Worm (Caenorhabditis elegans) whole organism, L4 larva: ENCODE data around the gene F38B6.2.

Source experiments
- D1046.2 ChIP-seq: fragments of 200-800 bp; sonication (Bioruptor generic); IDR thresholded peaks from 2 replicates; pipeline ENCODE4 v1.3.6; 2022; ENCODE audit warnings: missing genetic modification characterization, missing compliant biosample characterization
- T20F7.1 ChIP-seq: fragments of 200-800 bp; sonication (Bioruptor generic); optimal IDR thresholded peaks from 2 replicates; lab custom pipeline; 2018; ENCODE audit warnings: mild to moderate bottlenecking, missing genetic modification characterization, missing compliant biosample characterization
- Y48G9A.11 ChIP-seq: fragments of 200-800 bp; sonication (Bioruptor generic); IDR thresholded peaks from 2 replicates; pipeline ENCODE4 v1.3.6; 2022; ENCODE audit warnings: missing genetic modification reagents, missing genetic modification characterization, missing compliant biosample characterization
- Y75B8A.6 ChIP-seq: fragments of 200-800 bp; sonication (Bioruptor generic); IDR thresholded peaks from 2 replicates; pipeline ENCODE4 v1.3.6; 2022; ENCODE audit warnings: missing genetic modification reagents, missing genetic modification characterization, missing compliant biosample characterization
- ZK546.5 ChIP-seq, 2 experiments: sonication (generic microtip); optimal IDR thresholded peaks; 2 replicates each; lab custom pipeline; 2017; ENCODE audit warnings: missing biosample characterization in 2 of 2, missing genetic modification characterization in 2 of 2
- ama-1 ChIP-seq: fragments of 150-350 bp; optimal IDR thresholded peaks from 2 replicates; lab custom pipeline; 2014; ENCODE audit warnings: inconsistent platforms, mixed read lengths
- ceh-20 ChIP-seq: fragments of 200-800 bp; sonication (Bioruptor generic); IDR thresholded peaks from 2 replicates; pipeline ENCODE4 v1.3.6; 2022; ENCODE audit warnings: missing genetic modification reagents, missing genetic modification characterization, missing compliant biosample characterization
- ceh-44 ChIP-seq: fragments of 200-800 bp; sonication (Bioruptor generic); IDR thresholded peaks from 2 replicates; pipeline ENCODE4 v1.3.6; 2022; ENCODE audit warnings: missing genetic modification reagents, missing genetic modification characterization, missing compliant biosample characterization
- ceh-62 ChIP-seq: sonication (generic microtip); optimal IDR thresholded peaks from 2 replicates; lab custom pipeline; 2017; ENCODE audit warnings: missing biosample characterization, missing genetic modification characterization
- cey-2 ChIP-seq: sonication (generic microtip); optimal IDR thresholded peaks from 3 replicates; lab custom pipeline; 2017; ENCODE audit warnings: missing genetic modification characterization, mild to moderate bottlenecking, missing compliant biosample characterization, antibody characterized with exemption, borderline replicate concordance; ENCODE audit not compliant: insufficient read depth
- daf-16 ChIP-seq, 3 experiments: sonication (generic microtip); optimal IDR thresholded peaks; 2 replicates each; lab custom pipeline; 2016 to 2017; ENCODE audit warnings: missing genetic modification characterization in 3 of 3, missing genetic modification reagents in 3 of 3, mild to moderate bottlenecking in 2 of 3, missing compliant biosample characterization in 2 of 3, missing biosample characterization in 1 of 3, moderate library complexity in 1 of 3
- daf-19 ChIP-seq: fragments of 200-800 bp; sonication (Bioruptor generic); conservative IDR thresholded peaks from 2 replicates; pipeline ENCODE4 v1.3.6; 2022; ENCODE audit warnings: missing genetic modification characterization, missing compliant biosample characterization
- dmd-6 ChIP-seq: fragments of 200-800 bp; sonication (Bioruptor generic); IDR thresholded peaks from 2 replicates; pipeline ENCODE4 v1.3.6; 2022; ENCODE audit warnings: missing genetic modification reagents, missing genetic modification characterization, missing compliant biosample characterization
- dmd-8 ChIP-seq: fragments of 200-800 bp; sonication (Bioruptor generic); IDR thresholded peaks from 2 replicates; pipeline ENCODE4 v1.3.6; 2022; ENCODE audit warnings: missing genetic modification characterization, missing compliant biosample characterization
- duxl-1 ChIP-seq: sonication (generic microtip); optimal IDR thresholded peaks from 2 replicates; lab custom pipeline; 2016; ENCODE audit warnings: mild to moderate bottlenecking, missing genetic modification characterization, moderate library complexity, missing compliant biosample characterization; ENCODE audit not compliant: poor library complexity
- dve-1 ChIP-seq: sonication (generic microtip); optimal IDR thresholded peaks from 2 replicates; lab custom pipeline; 2017; ENCODE audit warnings: antibody characterized with exemption, mild to moderate bottlenecking, missing genetic modification characterization, missing compliant biosample characterization; ENCODE audit not compliant: insufficient read depth
- egl-27 ChIP-seq: sonication (generic microtip); optimal IDR thresholded peaks from 3 replicates; lab custom pipeline; 2017; ENCODE audit warnings: missing biosample characterization, missing genetic modification reagents, missing genetic modification characterization
- gei-8 ChIP-seq: fragments of 200-800 bp; sonication (Bioruptor generic); optimal IDR thresholded peaks from 2 replicates; lab custom pipeline; 2018; ENCODE audit warnings: mild to moderate bottlenecking, missing genetic modification characterization, missing compliant biosample characterization
- hif-1 ChIP-seq, 2 experiments: sonication (generic microtip); optimal IDR thresholded peaks; 2 replicates each; lab custom pipeline; 2016 to 2017; ENCODE audit warnings: missing compliant biosample characterization in 2 of 2, missing genetic modification characterization in 2 of 2, missing genetic modification reagents in 2 of 2, missing genotype in 2 of 2, mild to moderate bottlenecking in 1 of 2
- hlh-30 ChIP-seq: sonication (generic microtip); optimal IDR thresholded peaks from 2 replicates; lab custom pipeline; 2017; ENCODE audit warnings: antibody characterized with exemption, mild to moderate bottlenecking, missing genetic modification characterization, missing compliant biosample characterization; ENCODE audit not compliant: insufficient read depth
- hmg-1.1 ChIP-seq: fragments of 200-800 bp; sonication (Bioruptor generic); IDR thresholded peaks from 2 replicates; pipeline ENCODE4 v1.3.6; 2022; ENCODE audit warnings: missing genetic modification reagents, missing genetic modification characterization, missing compliant biosample characterization
- jun-1 ChIP-seq: fragments of 150-350 bp; optimal IDR thresholded peaks from 2 replicates; lab custom pipeline; 2014; ENCODE audit warnings: missing biosample characterization, missing genetic modification reagents, missing genetic modification characterization
- lim-7 ChIP-seq: fragments of 200-800 bp; sonication (Bioruptor generic); IDR thresholded peaks from 2 replicates; pipeline ENCODE4 v1.3.6; 2022; ENCODE audit warnings: missing genetic modification characterization, missing compliant biosample characterization
- lin-1 ChIP-seq: fragments of 200-800 bp; sonication (Bioruptor generic); IDR thresholded peaks from 2 replicates; pipeline ENCODE4 v1.3.6; 2022; ENCODE audit warnings: missing genetic modification reagents, missing genetic modification characterization, missing compliant biosample characterization
- lin-29 ChIP-seq: fragments of 200-800 bp; sonication (Bioruptor generic); IDR thresholded peaks from 2 replicates; pipeline ENCODE4 v1.3.6; 2022; ENCODE audit warnings: missing genetic modification reagents, missing genetic modification characterization, missing compliant biosample characterization
- lin-38 ChIP-seq: fragments of 200-800 bp; sonication (Bioruptor generic); IDR thresholded peaks from 2 replicates; pipeline ENCODE4 v1.3.6; 2022; ENCODE audit warnings: missing genetic modification reagents, missing genetic modification characterization, missing compliant biosample characterization
- lir-3 ChIP-seq: sonication (generic microtip); optimal IDR thresholded peaks from 2 replicates; lab custom pipeline; 2016; ENCODE audit warnings: mild to moderate bottlenecking, missing genetic modification characterization, missing compliant biosample characterization
- lsy-2 ChIP-seq, 2 experiments: fragments of 150-350 bp in 1 of 2; sonication (generic microtip) in 1 of 2; optimal IDR thresholded peaks; 2 replicates each; lab custom pipeline; 2014 to 2017; ENCODE audit warnings: missing biosample characterization in 2 of 2, missing genetic modification characterization in 2 of 2
- mdl-1 ChIP-seq, 2 experiments: fragments of 150-350 bp in 1 of 2; sonication (generic microtip) in 1 of 2; optimal IDR thresholded peaks; 2 replicates each; lab custom pipeline; 2014 to 2017; ENCODE audit warnings: missing biosample characterization in 2 of 2, missing genetic modification characterization in 2 of 2
- mes-2 ChIP-seq: sonication (generic microtip); optimal IDR thresholded peaks from 2 replicates; lab custom pipeline; 2016; ENCODE audit warnings: missing genotype, mild to moderate bottlenecking, missing genetic modification characterization, missing compliant biosample characterization; ENCODE audit not compliant: poor library complexity, severe bottlenecking
- mxl-2 ChIP-seq: fragments of 200-800 bp; sonication (Bioruptor generic); conservative IDR thresholded peaks from 2 replicates; pipeline ENCODE4 v1.3.6; 2022; ENCODE audit warnings: missing genetic modification reagents, missing genetic modification characterization, missing compliant biosample characterization
- nhr-28 ChIP-seq: fragments of 150-350 bp; optimal IDR thresholded peaks from 2 replicates; lab custom pipeline; 2014; ENCODE audit warnings: missing biosample characterization, missing genetic modification characterization
- nhr-42 ChIP-seq: fragments of 200-800 bp; sonication (Bioruptor generic); IDR thresholded peaks from 2 replicates; pipeline ENCODE4 v1.3.6; 2022; ENCODE audit warnings: missing genetic modification characterization, missing compliant biosample characterization
- nhr-77 ChIP-seq: fragments of 150-350 bp; optimal IDR thresholded peaks from 2 replicates; lab custom pipeline; 2014; ENCODE audit warnings: missing biosample characterization, missing genetic modification characterization
- pha-4 ChIP-seq, 2 experiments: fragments of 150-350 bp in 1 of 2; fragments of 200-800 bp in 1 of 2; sonication (Bioruptor generic) in 1 of 2; IDR thresholded peaks in 1 of 2; optimal IDR thresholded peaks in 1 of 2; 2 replicates each; pipeline versions ENCODE4 v1.3.6 to Lab custom; 2014 to 2022; ENCODE audit warnings: missing genetic modification characterization in 2 of 2, missing genetic modification reagents in 2 of 2, missing biosample characterization in 1 of 2, missing compliant biosample characterization in 1 of 2
- pqm-1 ChIP-seq: sonication (generic microtip); optimal IDR thresholded peaks from 2 replicates; lab custom pipeline; 2017; ENCODE audit warnings: missing biosample characterization, missing genetic modification characterization
- rbr-2 ChIP-seq: sonication (generic microtip); optimal IDR thresholded peaks from 2 replicates; lab custom pipeline; 2016; ENCODE audit warnings: missing genotype, missing genetic modification characterization, missing compliant biosample characterization
- saeg-2 ChIP-seq: fragments of 200-800 bp; sonication (Bioruptor generic); IDR thresholded peaks from 2 replicates; pipeline ENCODE4 v1.3.6; 2022; ENCODE audit warnings: missing genetic modification reagents, missing genetic modification characterization, missing compliant biosample characterization
- set-16 ChIP-seq: fragments of 200-800 bp; sonication (Bioruptor generic); IDR thresholded peaks from 2 replicates; pipeline ENCODE4 v1.3.6; 2022; ENCODE audit warnings: missing genetic modification reagents, missing genetic modification characterization, missing compliant biosample characterization
- spr-1 ChIP-seq: sonication (generic microtip); optimal IDR thresholded peaks from 2 replicates; lab custom pipeline; 2016; ENCODE audit warnings: mild to moderate bottlenecking, missing genetic modification characterization, missing compliant biosample characterization
- spr-3 ChIP-seq: fragments of 200-800 bp; sonication (Bioruptor generic); optimal IDR thresholded peaks from 2 replicates; lab custom pipeline; 2018; ENCODE audit warnings: mild to moderate bottlenecking, missing genetic modification characterization, missing compliant biosample characterization
- tra-1 ChIP-seq: fragments of 200-800 bp; sonication (Bioruptor generic); IDR thresholded peaks from 2 replicates; pipeline ENCODE4 v1.3.6; 2022; ENCODE audit warnings: missing genetic modification reagents, missing genetic modification characterization, missing compliant biosample characterization
- unc-39 ChIP-seq: sonication (generic microtip); optimal IDR thresholded peaks from 2 replicates; lab custom pipeline; 2017; ENCODE audit warnings: missing biosample characterization, missing genetic modification characterization
- unc-62 ChIP-seq, 3 experiments: fragments of 150-350 bp in 1 of 3; sonication (generic microtip); optimal IDR thresholded peaks in 2 of 3; peaks in 1 of 3; 1 replicate in 1 of 3; 2 replicates in 2 of 3; lab custom pipeline; 2014 to 2017; ENCODE audit warnings: missing biosample characterization in 3 of 3, missing genetic modification characterization in 3 of 3, missing genetic modification reagents in 3 of 3, missing genotype in 1 of 3
- vab-7 ChIP-seq: fragments of 200-800 bp; sonication (Bioruptor generic); IDR thresholded peaks from 2 replicates; pipeline ENCODE4 v1.3.6; 2022; ENCODE audit warnings: missing genetic modification reagents, missing genetic modification characterization, missing compliant biosample characterization
- zfp-2 ChIP-seq: sonication (generic microtip); optimal IDR thresholded peaks from 2 replicates; lab custom pipeline; 2016; ENCODE audit warnings: mild to moderate bottlenecking, missing genetic modification characterization, missing compliant biosample characterization
- zfp-3 ChIP-seq: fragments of 200-800 bp; sonication (Bioruptor generic); conservative IDR thresholded peaks from 2 replicates; pipeline ENCODE4 v1.3.6; 2022; ENCODE audit warnings: missing genetic modification reagents, missing genetic modification characterization, missing compliant biosample characterization
- zip-11 ChIP-seq: fragments of 200-800 bp; sonication (Bioruptor generic); IDR thresholded peaks from 2 replicates; pipeline ENCODE4 v1.3.6; 2022; ENCODE audit warnings: missing genetic modification characterization, missing compliant biosample characterization
- ztf-11 ChIP-seq: fragments of 150-350 bp; optimal IDR thresholded peaks from 2 replicates; lab custom pipeline; 2014; ENCODE audit warnings: missing biosample characterization, missing genetic modification characterization

The F38B6.2 gene

ce11 chrX:6729593-6729992 lies 31.3 kb downstream of the F38B6.2 start, which contains the start of gene K11G12.6:
Gene K11G12.6, minus strand, starts transcription at chrX:6729657.
- peak; percentile 84 for TF ChIP-seq hlh-30 (tag; lab: Kevin White, UChicago)
- no peak for TF ChIP-seq ama-1
- no peak for TF ChIP-seq saeg-2 (GFP tag; lab: Robert Waterston, UW)
- no peak for TF ChIP-seq ceh-44 (GFP tag; lab: Robert Waterston, UW)
- TF ChIP-seq ceh-20 (GFP tag; lab: Robert Waterston, UW), result no peak
- no peak for TF ChIP-seq unc-62 (GFP tag; optimal IDR thresholded peaks at IDR 0.05 in 1 of 2; lab: Kevin White, UChicago)
- no peak for TF ChIP-seq unc-62 (tag; optimal IDR thresholded peaks at IDR 0.05; lab: Kevin White, UChicago)
- TF ChIP-seq dmd-6, result no peak
- TF ChIP-seq daf-16 (GFP tag; optimal IDR thresholded peaks at IDR 0.05; lab: Kevin White, UChicago), result peak in 1 of 2 experiments; percentile 19
- peak; percentile 46 for TF ChIP-seq daf-16 (tag; optimal IDR thresholded peaks at IDR 0.05; lab: Kevin White, UChicago)
- TF ChIP-seq T20F7.1 (GFP tag; lab: Kevin White, UChicago), result no peak
- TF ChIP-seq lim-7 (GFP tag; lab: Robert Waterston, UW), result no peak
- TF ChIP-seq dmd-8 (GFP tag; lab: Robert Waterston, UW), result no peak
- no peak for TF ChIP-seq set-16 (GFP tag; lab: Robert Waterston, UW)
- TF ChIP-seq lin-29, result no peak
- no peak for TF ChIP-seq nhr-77 (tag; lab: Kevin White, UChicago)
- TF ChIP-seq ceh-62 (tag; lab: Kevin White, UChicago), result no peak
- TF ChIP-seq hmg-1.1, result no peak
- TF ChIP-seq zfp-2 (tag; lab: Kevin White, UChicago), result no peak
- TF ChIP-seq pha-4 (GFP tag; IDR thresholded peaks at IDR 0.05; lab: Robert Waterston, UW), result no peak
- peak; percentile 92 for TF ChIP-seq pha-4 (tag; optimal IDR thresholded peaks at IDR 0.05; lab: Kevin White, UChicago)
- TF ChIP-seq Y75B8A.6 (GFP tag; lab: Robert Waterston, UW), result no peak
- no peak for TF ChIP-seq rbr-2 (tag; lab: Kevin White, UChicago)
- peak; percentile 45 for TF ChIP-seq mes-2 (tag; lab: Kevin White, UChicago)
- TF ChIP-seq zfp-3 (GFP tag; lab: Robert Waterston, UW), result no peak
- no peak for TF ChIP-seq cey-2
- TF ChIP-seq gei-8 (GFP tag; lab: Kevin White, UChicago), result no peak
- TF ChIP-seq ztf-11 (tag; lab: Kevin White, UChicago), result no peak
- no peak for TF ChIP-seq lir-3
- no peak for TF ChIP-seq egl-27 (tag; lab: Kevin White, UChicago)
- TF ChIP-seq spr-1, result no peak
- no peak for TF ChIP-seq Y48G9A.11 (GFP tag; lab: Robert Waterston, UW)
- TF ChIP-seq ZK546.5 (tag; optimal IDR thresholded peaks at IDR 0.05; lab: Kevin White, UChicago), result no peak
- TF ChIP-seq hif-1 (tag; optimal IDR thresholded peaks at IDR 0.05; lab: Kevin White, UChicago), result peak in 1 of 2 experiments; percentile 30
- TF ChIP-seq lin-1 (GFP tag; lab: Robert Waterston, UW), result no peak
- TF ChIP-seq D1046.2 (GFP tag; lab: Robert Waterston, UW), result no peak
- peak; percentile 11 for TF ChIP-seq nhr-28 (tag; lab: Kevin White, UChicago)
- no peak for TF ChIP-seq spr-3 (GFP tag; lab: Kevin White, UChicago)
- peak in 1 of 2 experiments; percentile 48 for TF ChIP-seq lsy-2 (tag; optimal IDR thresholded peaks at IDR 0.05; lab: Kevin White, UChicago)
- peak; percentile 45 for TF ChIP-seq lin-38 (GFP tag; lab: Robert Waterston, UW)
- no peak for TF ChIP-seq jun-1 (tag; lab: Kevin White, UChicago)
- no peak for TF ChIP-seq daf-19 (GFP tag; lab: Robert Waterston, UW)
- TF ChIP-seq tra-1 (GFP tag; lab: Robert Waterston, UW), result no peak
- TF ChIP-seq vab-7 (GFP tag; lab: Robert Waterston, UW), result no peak
- TF ChIP-seq nhr-42, result no peak
- no peak for TF ChIP-seq unc-39 (tag; lab: Kevin White, UChicago)
- TF ChIP-seq duxl-1 (tag; lab: Kevin White, UChicago), result no peak
- TF ChIP-seq mxl-2 (GFP tag; lab: Robert Waterston, UW), result no peak
- no peak for TF ChIP-seq zip-11 (GFP tag; lab: Robert Waterston, UW)
- TF ChIP-seq mdl-1 (tag; optimal IDR thresholded peaks at IDR 0.05; lab: Kevin White, UChicago), result peak; percentile 41 to 98
- TF ChIP-seq dve-1 (tag; lab: Kevin White, UChicago), result peak; percentile 23
- TF ChIP-seq pqm-1 (tag; lab: Kevin White, UChicago), result no peak
